Worm (Caenorhabditis elegans) whole organism, L2 larva: ENCODE measurements around the gene clh-1.

Experiments
- C34F6.9 ChIP-seq: fragments of 150-350 bp; optimal IDR thresholded peaks from 2 replicates; lab custom pipeline; 2014; ENCODE audit warnings: missing biosample characterization, missing genetic modification characterization
- F13H6.1 ChIP-seq: sonication (generic microtip); optimal IDR thresholded peaks from 2 replicates; lab custom pipeline; 2016; ENCODE audit warnings: missing genetic modification characterization, missing compliant biosample characterization
- blmp-1 ChIP-seq: sonication (generic microtip); optimal IDR thresholded peaks from 2 replicates; lab custom pipeline; 2017; ENCODE audit warnings: missing genetic modification characterization, mild to moderate bottlenecking, missing compliant biosample characterization, antibody characterized with exemption, moderate library complexity; ENCODE audit not compliant: insufficient read depth
- egl-27 ChIP-seq: sonication (generic microtip); optimal IDR thresholded peaks from 3 replicates; lab custom pipeline; 2017; ENCODE audit warnings: missing biosample characterization, missing genetic modification reagents, missing genetic modification characterization
- elt-3 ChIP-seq: sonication (generic microtip); optimal IDR thresholded peaks from 2 replicates; lab custom pipeline; 2017; ENCODE audit warnings: missing biosample characterization, missing genetic modification characterization
- lin-11 ChIP-seq: fragments of 150-350 bp; sonication (generic microtip); optimal IDR thresholded peaks from 2 replicates; lab custom pipeline; 2014; ENCODE audit warnings: missing biosample characterization, missing genetic modification characterization, inconsistent platforms, mixed read lengths
- lin-39 ChIP-seq: fragments of 150-350 bp; optimal IDR thresholded peaks from 2 replicates; lab custom pipeline; 2014; ENCODE audit warnings: missing biosample characterization, missing genetic modification reagents, missing genetic modification characterization
- lsy-2 ChIP-seq, 2 experiments: fragments of 150-350 bp in 1 of 2; sonication (generic microtip) in 1 of 2; optimal IDR thresholded peaks; 2 replicates each; lab custom pipeline; 2014 to 2017; ENCODE audit warnings: missing biosample characterization in 2 of 2, missing genetic modification characterization in 2 of 2
- nhr-25 ChIP-seq: fragments of 150-350 bp; sonication (generic microtip); optimal IDR thresholded peaks from 3 replicates; lab custom pipeline; 2014; ENCODE audit warnings: missing biosample characterization, missing genetic modification characterization
- skn-1 ChIP-seq: sonication (generic microtip); optimal IDR thresholded peaks from 2 replicates; lab custom pipeline; 2017; ENCODE audit warnings: missing biosample characterization, missing genetic modification characterization
- unc-39 ChIP-seq: fragments of 150-350 bp; optimal IDR thresholded peaks from 2 replicates; lab custom pipeline; 2014; ENCODE audit warnings: missing biosample characterization, missing genetic modification characterization

ce11 chrII:11901110-11901509, 44.8 kb upstream of the clh-1 start, which contains the start of gene vab-23:
- TF ChIP-seq skn-1 (tag; lab: Kevin White, UChicago) (no peak), egl-27 (no peak), blmp-1 (tag; lab: Kevin White, UChicago) (no peak), elt-3 (tag; lab: Kevin White, UChicago) (no peak), lsy-2 (tag; optimal IDR thresholded peaks at IDR 0.05; lab: Kevin White, UChicago) (no peak), C34F6.9 (no peak), unc-39 (tag; lab: Kevin White, UChicago) (no peak), lin-39 (tag; lab: Kevin White, UChicago) (no peak), F13H6.1 (tag; lab: Kevin White, UChicago) (no peak), lin-11 (no peak), nhr-25 (tag; lab: Kevin White, UChicago) (no peak)
